Worm (Caenorhabditis elegans) whole organism, late embryonic: ENCODE data around the gene gst-16.

Source experiments
- K02D7.2 ChIP-seq: sonication (generic microtip); optimal IDR thresholded peaks from 2 replicates; lab custom pipeline; 2017; ENCODE audit warnings: mild to moderate bottlenecking, missing genetic modification characterization, missing compliant biosample characterization
- ahr-1 ChIP-seq: sonication (generic microtip); optimal IDR thresholded peaks from 2 replicates; lab custom pipeline; 2016; ENCODE audit warnings: missing genetic modification characterization, missing compliant biosample characterization
- ceh-19 ChIP-seq: fragments of 200-800 bp; sonication (Bioruptor generic); optimal IDR thresholded peaks from 2 replicates; lab custom pipeline; 2018; ENCODE audit warnings: mild to moderate bottlenecking, missing genetic modification characterization, missing compliant biosample characterization
- eyg-1 ChIP-seq: sonication (generic microtip); optimal IDR thresholded peaks from 2 replicates; lab custom pipeline; 2016; ENCODE audit warnings: missing genotype, missing genetic modification characterization, missing compliant biosample characterization
- fkh-10 ChIP-seq: fragments of 150-350 bp; optimal IDR thresholded peaks from 2 replicates; lab custom pipeline; 2014; ENCODE audit warnings: missing biosample characterization, missing genetic modification reagents, missing genetic modification characterization
- nfya-1 ChIP-seq: sonication (generic microtip); optimal IDR thresholded peaks from 2 replicates; lab custom pipeline; 2017; ENCODE audit warnings: missing genetic modification characterization, mild to moderate bottlenecking, missing compliant biosample characterization, antibody characterized with exemption, moderate library complexity
- nhr-11 ChIP-seq: fragments of 150-350 bp; optimal IDR thresholded peaks from 2 replicates; lab custom pipeline; 2014; ENCODE audit warnings: missing biosample characterization, missing genetic modification characterization
- pqm-1 ChIP-seq: sonication (generic microtip); optimal IDR thresholded peaks from 2 replicates; lab custom pipeline; 2016; ENCODE audit warnings: missing genetic modification characterization, missing compliant biosample characterization
- zip-5 ChIP-seq: sonication (generic microtip); optimal IDR thresholded peaks from 2 replicates; lab custom pipeline; 2016; ENCODE audit warnings: missing genetic modification characterization, missing compliant biosample characterization

- no peak for TF ChIP-seq nhr-11
- TF ChIP-seq nfya-1 (tag; lab: Kevin White, UChicago) = no peak
- TF ChIP-seq ahr-1 = no peak
- TF ChIP-seq ceh-19 (GFP tag; lab: Kevin White, UChicago) = no peak
- no peak for TF ChIP-seq K02D7.2 (tag; lab: Kevin White, UChicago)
- no peak for TF ChIP-seq eyg-1 (tag; lab: Kevin White, UChicago)
- no peak for TF ChIP-seq fkh-10 (GFP tag; lab: Kevin White, UChicago)
- TF ChIP-seq zip-5 (tag; lab: Kevin White, UChicago) = no peak
- no peak for TF ChIP-seq pqm-1 (tag; lab: Kevin White, UChicago)
Measured at ce11 chrII:13600904-13601303, 23.3 kb downstream of the gst-16 start, which contains the start of gene csp-1.
